Fruit fly (Drosophila melanogaster): ENCODE measurements around the gene Acer.
A peak's percentile ranks its signal among the peaks of the same experiment; 100 is the strongest.

The Acer gene

DNA sequence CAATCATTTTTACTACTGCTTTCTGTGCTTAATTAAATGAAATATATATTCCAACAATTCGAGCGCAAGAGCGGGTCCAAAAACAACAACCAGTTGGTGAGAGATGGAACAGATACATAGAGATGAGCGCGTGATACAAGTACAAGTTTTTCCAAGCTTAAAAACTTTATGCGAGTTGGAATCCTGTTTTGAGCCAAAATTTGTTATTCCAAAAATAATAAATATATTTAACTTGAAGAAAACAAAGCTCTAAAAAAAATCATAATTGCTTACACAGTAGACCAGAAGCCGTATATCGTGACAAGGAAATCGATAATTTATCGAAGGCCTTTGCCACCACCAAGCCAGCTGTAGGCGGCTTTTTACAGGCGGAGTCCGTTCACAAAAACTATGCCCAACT lies 7.0 kb upstream of the Acer start, which contains the start of the genes CG13097 and PIG-U (continued):
- TF ChIP-seq eyg (GFP tag; optimal IDR thresholded peaks at IDR 0.05) (no peak), ewg (GFP tag; optimal IDR thresholded peaks at IDR 0.05) (peak; percentile 34), CG9932 (GFP tag; IDR thresholded peaks at IDR 0.05) (peak; percentile 92), Neu2 (GFP tag; optimal IDR thresholded peaks at IDR 0.05; ENCODE audit: borderline replicate concordance) (no peak), Hand (GFP tag; optimal IDR thresholded peaks at IDR 0.05) (peak; percentile 59), Fer2 (tag; optimal IDR thresholded peaks at IDR 0.05) (peak; percentile 76), ara (GFP tag; IDR thresholded peaks at IDR 0.05) (peak; percentile 79), ATbp (GFP tag; optimal IDR thresholded peaks at IDR 0.05) (no peak), sisA (GFP tag; IDR thresholded peaks at IDR 0.05) (peak; percentile 76), CG31441 (GFP tag; IDR thresholded peaks at IDR 0.05) (peak; percentile 79), insv (GFP tag; optimal IDR thresholded peaks at IDR 0.05) (peak in 1 of 2 experiments; percentile 13), CG4854 (GFP tag; optimal IDR thresholded peaks at IDR 0.05) (peak; percentile 81), CG30403 (GFP tag; optimal IDR thresholded peaks at IDR 0.05) (peak; percentile 92), pfk (GFP tag; optimal IDR thresholded peaks at IDR 0.05) (peak; percentile 8), ham (GFP tag; IDR thresholded peaks at IDR 0.05) (no peak), HLH3B (GFP tag; IDR thresholded peaks at IDR 0.05) (peak; percentile 67; the same call in 1 of the 2 replicates), CG7372 (GFP tag; IDR thresholded peaks at IDR 0.05) (peak; percentile 81), CG2116 (GFP tag; optimal IDR thresholded peaks at IDR 0.05) (peak; percentile 92), fru (optimal IDR thresholded peaks at IDR 0.05) (no peak), CG34224 (GFP tag; IDR thresholded peaks at IDR 0.05; ENCODE audit: partially characterized antibody) (peak; percentile 97), sd (tag; optimal IDR thresholded peaks at IDR 0.05) (no peak), tup (GFP tag; optimal IDR thresholded peaks at IDR 0.05) (peak; percentile 84), sens-2 (GFP tag; IDR thresholded peaks at IDR 0.05) (0 out of 2 replicates have a peak, but pooled peaks have one; percentile 36), CG18262 (tag; optimal IDR thresholded peaks at IDR 0.05) (peak; percentile 75), sim (GFP tag; IDR thresholded peaks at IDR 0.05) (no peak), h (optimal IDR thresholded peaks at IDR 0.05) (no peak), Eip74EF (GFP tag; optimal IDR thresholded peaks at IDR 0.05) (no peak), CG12299 (tag; optimal IDR thresholded peaks at IDR 0.05) (peak; percentile 69), CG5245 (GFP tag; optimal IDR thresholded peaks at IDR 0.05) (peak; percentile 58), CG14441 (GFP tag; IDR thresholded peaks at IDR 0.05) (peak; percentile 76), B-H1 (GFP tag; IDR thresholded peaks at IDR 0.05) (peak; percentile 40; the same call in 2 of the 3 replicates), CG6689 (GFP tag; IDR thresholded peaks at IDR 0.05) (peak; percentile 78), gcm (GFP tag; optimal IDR thresholded peaks at IDR 0.05) (no peak), Nf-YC (tag; optimal IDR thresholded peaks at IDR 0.05) (peak; percentile 73), CG17802 (tag; optimal IDR thresholded peaks at IDR 0.05) (no peak), cwo (GFP tag; optimal IDR thresholded peaks at IDR 0.05) (peak; percentile 70), mam (GFP tag; optimal IDR thresholded peaks at IDR 0.05) (peak; percentile 86), org-1 (GFP tag; optimal IDR thresholded peaks at IDR 0.05) (peak; percentile 24), zen2 (GFP tag; IDR thresholded peaks at IDR 0.05; ENCODE audit: partially characterized antibody) (peak; percentile 83; the same call in 2 of the 3 replicates), CG12236 (GFP tag; optimal IDR thresholded peaks at IDR 0.05) (peak; percentile 21), CG11456 (GFP tag; IDR thresholded peaks at IDR 0.05) (peak; percentile 74; the same call in 2 of the 3 replicates), Atf-2 (GFP tag; optimal IDR thresholded peaks at IDR 0.05) (peak; percentile 68), Aef1 (GFP tag; IDR thresholded peaks at IDR 0.05) (peak; percentile 88), CG14710 (tag; optimal IDR thresholded peaks at IDR 0.05) (peak; percentile 89), Bgb (GFP tag; IDR thresholded peaks at IDR 0.05; ENCODE audit: partially characterized antibody) (peak; percentile 85), stwl (tag; optimal IDR thresholded peaks at IDR 0.05) (peak; percentile 74), slbo (GFP tag; IDR thresholded peaks at IDR 0.05) (peak; percentile 92), CG6654 (GFP tag; optimal IDR thresholded peaks at IDR 0.05) (peak; percentile 31), CG33557 (GFP tag; optimal IDR thresholded peaks at IDR 0.05) (peak; percentile 80), gt (GFP tag; IDR thresholded peaks at IDR 0.05) (no peak), otp (GFP tag; IDR thresholded peaks at IDR 0.05) (0 out of 3 replicates have a peak, but pooled peaks have one; percentile 57)
